Worm (Caenorhabditis elegans): ENCODE measurements around the gene T19H12.2.

DNA sequence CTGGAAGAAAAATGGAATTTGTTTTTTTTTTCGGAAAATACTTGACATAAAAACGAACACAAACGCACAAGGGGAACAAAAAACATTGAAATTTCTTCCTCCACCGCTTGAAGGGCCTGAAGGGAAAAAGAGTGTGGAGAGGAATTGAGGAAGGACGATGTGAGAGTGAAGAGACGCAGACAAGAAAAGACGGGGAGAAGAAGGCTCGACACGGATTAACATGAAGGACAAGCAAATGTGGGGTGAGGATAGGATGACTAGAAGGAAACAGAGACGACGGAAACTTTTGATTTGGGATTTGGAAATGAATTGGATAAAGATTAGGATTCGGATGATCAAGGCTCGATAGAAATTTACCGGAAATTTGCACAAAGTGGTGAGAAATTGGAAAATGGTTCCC is 29.7 kb upstream of the T19H12.2 start:
- no peak for TF ChIP-seq ama-1 (optimal IDR thresholded peaks at IDR 0.05)
- no peak for TF ChIP-seq ceh-13 (GFP tag; optimal IDR thresholded peaks at IDR 0.05)
- no peak for TF ChIP-seq pes-1 (GFP tag; IDR thresholded peaks at IDR 0.05)
- no peak for TF ChIP-seq B0310.2 (tag; optimal IDR thresholded peaks at IDR 0.05)
- no peak for TF ChIP-seq tra-4 (tag; optimal IDR thresholded peaks at IDR 0.05)
- TF ChIP-seq hmbx-1 (tag; optimal IDR thresholded peaks at IDR 0.05) = no peak
- no peak for TF ChIP-seq scrt-1 (GFP tag; IDR thresholded peaks at IDR 0.05)
- TF ChIP-seq flt-1 (GFP tag; IDR thresholded peaks at IDR 0.05) = no peak
- no peak for TF ChIP-seq hmg-4 (GFP tag; optimal IDR thresholded peaks at IDR 0.05)
- no peak for TF ChIP-seq hnd-1 (tag; optimal IDR thresholded peaks at IDR 0.05)
- peak; percentile 41 for TF ChIP-seq F13C5.2 (tag; optimal IDR thresholded peaks at IDR 0.05)
- no peak for TF ChIP-seq ets-7 (tag; optimal IDR thresholded peaks at IDR 0.05)
